Worm (Caenorhabditis elegans) whole organism, young adult: ENCODE results near the gene C28H8.8.

Source experiments
- F57C9.4 ChIP-seq: sonication (generic microtip); optimal IDR thresholded peaks from 2 replicates; lab custom pipeline; 2017; ENCODE audit warnings: mild to moderate bottlenecking, missing genetic modification characterization, missing compliant biosample characterization
- ceh-100 ChIP-seq: fragments of 200-800 bp; sonication (Bioruptor generic); IDR thresholded peaks from 2 replicates; pipeline ENCODE4 v1.3.6; 2022; ENCODE audit warnings: missing genetic modification reagents, missing genetic modification characterization, missing compliant biosample characterization
- fkh-3 ChIP-seq: sonication (generic microtip); optimal IDR thresholded peaks from 2 replicates; lab custom pipeline; 2016; ENCODE audit warnings: mild to moderate bottlenecking, missing genetic modification characterization, missing compliant biosample characterization
- gei-17 ChIP-seq: fragments of 200-800 bp; sonication (Bioruptor generic); optimal IDR thresholded peaks from 2 replicates; lab custom pipeline; 2018; ENCODE audit warnings: mild to moderate bottlenecking, missing genetic modification characterization, missing compliant biosample characterization
- sdz-38 ChIP-seq: sonication (generic microtip); optimal IDR thresholded peaks from 2 replicates; lab custom pipeline; 2016; ENCODE audit warnings: missing genotype, missing genetic modification characterization, missing compliant biosample characterization

ce11 chrIII:5932853-5933252 is 44.3 kb upstream of the C28H8.8 start, which contains the start of gene zmp-1:
- TF ChIP-seq sdz-38 (tag; lab: Kevin White, UChicago) (no peak), fkh-3 (tag; lab: Kevin White, UChicago) (no peak), gei-17 (GFP tag; lab: Kevin White, UChicago) (no peak), F57C9.4 (no peak), ceh-100 (GFP tag; lab: Robert Waterston, UW) (no peak)
